Worm (Caenorhabditis elegans): ENCODE results near the gene T10H4.4.

- TF ChIP-seq dpl-1 (GFP tag; optimal IDR thresholded peaks at IDR 0.05) (no peak), pqm-1 (tag; optimal IDR thresholded peaks at IDR 0.05) (no peak), nhr-19 (GFP tag; conservative IDR thresholded peaks at IDR 0.05) (no peak), alr-1 (tag; optimal IDR thresholded peaks at IDR 0.05; ENCODE audit: borderline replicate concordance) (no peak), pag-3 (tag; optimal IDR thresholded peaks at IDR 0.05; ENCODE audit: borderline replicate concordance, insufficient read depth) (no peak)
These were observed 30.9 kb downstream of the T10H4.4 start, which contains the start of gene chil-12 for ce11 chrV:15241259-15241658.

All from whole organism, L1 larva.